Worm (Caenorhabditis elegans): ENCODE measurements around the gene F22B3.8.
A peak's percentile ranks its signal among the peaks of the same experiment; 100 is the strongest.
"Not testable (repeated sequence)": the region's sequence is repeated elsewhere in the genome, so short reads cannot be mapped to it uniquely, and the experiment has no call there.

The F22B3.8 gene

DNA sequence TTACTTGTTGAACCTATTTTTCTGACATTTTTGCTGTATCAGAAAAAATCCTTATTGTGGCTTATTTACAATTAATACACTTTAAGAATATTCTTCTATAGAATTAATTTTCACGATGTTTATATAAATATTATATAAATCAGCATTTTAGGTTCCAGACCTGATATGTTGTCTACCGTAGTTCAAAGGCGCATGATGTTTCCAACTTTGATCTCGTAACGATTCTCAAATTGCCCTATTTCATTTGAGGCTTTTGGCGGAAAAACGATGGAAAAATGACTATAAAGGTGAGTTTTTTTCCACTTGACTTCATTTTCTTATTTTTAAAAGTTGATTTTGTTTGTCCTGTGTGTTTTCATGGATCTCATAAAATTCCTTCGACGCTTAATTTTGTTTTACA, 14.6 kb downstream of the F22B3.8 start, which contains the start of gene gfat-2 (continued):
- TF ChIP-seq him-1 (tag; optimal IDR thresholded peaks at IDR 0.05): no peak
- TF ChIP-seq efl-1 (GFP tag; optimal IDR thresholded peaks at IDR 0.05): peak; percentile 72

ce11 chrIV:11406744-11407690, 17.7 kb downstream of the F22B3.8 start, which contains the start of the genes his-63 and his-64:
his-63 (minus strand) TSS chrIV:11406861.
his-64 (plus strand) TSS chrIV:11407116.
- TF ChIP-seq hmg-1.2 (GFP tag; IDR thresholded peaks at IDR 0.05) (peak; percentile 14; the same call in 1 of the 2 replicates), egl-44 (GFP tag; IDR thresholded peaks at IDR 0.05) (peak; percentile 12; the same call in 1 of the 2 replicates), aptf-3 (GFP tag; IDR thresholded peaks at IDR 0.05) (0 out of 2 replicates have a peak, but pooled peaks have one; percentile 28), lin-54 (GFP tag; optimal IDR thresholded peaks at IDR 0.05) (peak; percentile 5), hrde-1 (tag; optimal IDR thresholded peaks at IDR 0.05; ENCODE audit: borderline replicate concordance) (peak; percentile 63), nfya-2 (GFP tag; IDR thresholded peaks at IDR 0.05) (peak; percentile 82; the same call in 1 of the 2 replicates), lin-26 (GFP tag; IDR thresholded peaks at IDR 0.05) (peak; percentile 85), Y56A3A.18 (GFP tag; IDR thresholded peaks at IDR 0.05) (peak; percentile 15; the same call in 1 of the 2 replicates), ceh-58 (GFP tag; IDR thresholded peaks at IDR 0.05) (peak; percentile 84; the same call in 1 of the 2 replicates), pbrm-1 (GFP tag; IDR thresholded peaks at IDR 0.05) (peak; percentile 62; the same call in 1 of the 2 replicates), cebp-2 (GFP tag; IDR thresholded peaks at IDR 0.05) (0 out of 2 replicates have a peak, but pooled peaks have one; percentile 28), dox-1 (GFP tag; IDR thresholded peaks at IDR 0.05) (peak; percentile 90), F33H1.4 (GFP tag; IDR thresholded peaks at IDR 0.05) (peak; percentile 54), ceh-91 (GFP tag; IDR thresholded peaks at IDR 0.05) (peak; percentile 50), F49E8.2 (tag; optimal IDR thresholded peaks at IDR 0.05; ENCODE audit: insufficient read depth) (peak; percentile 37), F39B2.1 (GFP tag; IDR thresholded peaks at IDR 0.05) (peak; percentile 99), egrh-3 (GFP tag; IDR thresholded peaks at IDR 0.05) (peak; percentile 8; the same call in 1 of the 2 replicates), ztf-28 (GFP tag; IDR thresholded peaks at IDR 0.05) (peak; percentile 29), Y53G8AR.9 (GFP tag; conservative IDR thresholded peaks at IDR 0.05) (peak; percentile 66), D2030.7 (GFP tag; IDR thresholded peaks at IDR 0.05) (peak; percentile 37), ekl-4 (GFP tag; IDR thresholded peaks at IDR 0.05) (peak; percentile 70), madf-8 (GFP tag; conservative IDR thresholded peaks at IDR 0.05) (peak; percentile 43), ceh-100 (GFP tag; IDR thresholded peaks at IDR 0.05) (0 out of 2 replicates have a peak, but pooled peaks have one; percentile 26), madf-6 (GFP tag; IDR thresholded peaks at IDR 0.05) (peak; percentile 81), lsl-1 (GFP tag; optimal IDR thresholded peaks at IDR 0.05) (peak; percentile 25), attf-6 (GFP tag; IDR thresholded peaks at IDR 0.05) (peak; percentile 35; the same call in 1 of the 2 replicates), aptf-2 (GFP tag; conservative IDR thresholded peaks at IDR 0.05) (peak; percentile 92), Y79H2A.3 (GFP tag; conservative IDR thresholded peaks at IDR 0.05) (peak; percentile 62; the same call in 1 of the 2 replicates), mcd-1 (GFP tag; IDR thresholded peaks at IDR 0.05) (0 out of 2 replicates have a peak, but pooled peaks have one; percentile 34), hmg-20 (GFP tag; IDR thresholded peaks at IDR 0.05) (0 out of 2 replicates have a peak, but pooled peaks have one; percentile 9), B0336.3 (GFP tag; IDR thresholded peaks at IDR 0.05) (peak; percentile 61; the same call in 1 of the 2 replicates), tbp1 (GFP tag; optimal IDR thresholded peaks at IDR 0.05) (peak; percentile 48), madf-3 (GFP tag; IDR thresholded peaks at IDR 0.05) (peak; percentile 81; the same call in 1 of the 2 replicates), snpc-3.4 (tag; optimal IDR thresholded peaks at IDR 0.05) (peak; percentile 39), snpc-4 (tag; optimal IDR thresholded peaks at IDR 0.05) (peak in 1 of 4 experiments; percentile 25), xnd-1 (tag; optimal IDR thresholded peaks at IDR 0.05) (peak; percentile 12), hsf-1 (GFP tag; IDR thresholded peaks at IDR 0.05) (peak; percentile 61; the same call in 1 of the 2 replicates)
- TF ChIP-seq snpc-4 (GFP tag; optimal IDR thresholded peaks at IDR 0.05): not testable (repeated sequence)
